Fruit fly (Drosophila melanogaster): ENCODE measurements around the gene pros.

pros gene

dm6 chr3R:11312292-11312691 lies 16.0 kb upstream of the pros start:
- no peak for TF ChIP-seq br (GFP tag; optimal IDR thresholded peaks at IDR 0.05)
- TF ChIP-seq Hr78 (GFP tag; optimal IDR thresholded peaks at IDR 0.05) = no peak
- TF ChIP-seq dsf (GFP tag; optimal IDR thresholded peaks at IDR 0.05; ENCODE audit: borderline replicate concordance) = no peak
- TF ChIP-seq fru (GFP tag; optimal IDR thresholded peaks at IDR 0.05) = no peak
- TF ChIP-seq CG32264 (GFP tag; optimal IDR thresholded peaks at IDR 0.05) = no peak
- no peak for TF ChIP-seq Dfd (GFP tag; optimal IDR thresholded peaks at IDR 0.05)
- no peak for TF ChIP-seq foxo (GFP tag; optimal IDR thresholded peaks at IDR 0.05)

- TF ChIP-seq br (GFP tag; optimal IDR thresholded peaks at IDR 0.05) = no peak
- no peak for TF ChIP-seq psq (GFP tag; optimal IDR thresholded peaks at IDR 0.05)
Observed at dm6 chr3R:11316667-11317066, 11.6 kb upstream of the pros start.

dm6 chr3R:11330713-11331112 lies 2.4 kb downstream of the pros start:
- no peak for TF ChIP-seq fru (GFP tag; optimal IDR thresholded peaks at IDR 0.05)
- peak; percentile 1 for TF ChIP-seq Dfd (GFP tag; optimal IDR thresholded peaks at IDR 0.05)

- no peak for TF ChIP-seq jim (GFP tag; optimal IDR thresholded peaks at IDR 0.05)
- peak; percentile 43 for TF ChIP-seq Dfd (GFP tag; optimal IDR thresholded peaks at IDR 0.05)
Observed at dm6 chr3R:11334272-11334874, 6.1 kb downstream of the pros start.

dm6 chr3R:11335794-11336193 lies 7.5 kb downstream of the pros start:
- TF ChIP-seq rgr (GFP tag; optimal IDR thresholded peaks at IDR 0.05) = no peak
- TF ChIP-seq fru (GFP tag; optimal IDR thresholded peaks at IDR 0.05) = no peak
- TF ChIP-seq jim (GFP tag; optimal IDR thresholded peaks at IDR 0.05) = no peak
- no peak for TF ChIP-seq pan (optimal IDR thresholded peaks at IDR 0.05)
- no peak for TF ChIP-seq sv (GFP tag; optimal IDR thresholded peaks at IDR 0.05)

dm6 chr3R:11337109-11337508 lies 8.8 kb downstream of the pros start:
- no peak for TF ChIP-seq CrebA (GFP tag; optimal IDR thresholded peaks at IDR 0.05; ENCODE audit: borderline replicate concordance)
- no peak for TF ChIP-seq Hr78 (GFP tag; optimal IDR thresholded peaks at IDR 0.05)
- TF ChIP-seq lola (GFP tag; optimal IDR thresholded peaks at IDR 0.05) = no peak
- no peak for TF ChIP-seq Dfd (GFP tag; optimal IDR thresholded peaks at IDR 0.05)
- TF ChIP-seq sage (GFP tag; optimal IDR thresholded peaks at IDR 0.05) = no peak
- TF ChIP-seq Dif (GFP tag; optimal IDR thresholded peaks at IDR 0.05; ENCODE audit: partially characterized antibody) = no peak
- TF ChIP-seq psq (GFP tag; optimal IDR thresholded peaks at IDR 0.05) = no peak
- TF ChIP-seq Hnf4 (GFP tag; optimal IDR thresholded peaks at IDR 0.05) = no peak
- no peak for TF ChIP-seq br (GFP tag; optimal IDR thresholded peaks at IDR 0.05)
- TF ChIP-seq dmrt93B (GFP tag; optimal IDR thresholded peaks at IDR 0.05) = no peak
- TF ChIP-seq Sp1 (GFP tag; optimal IDR thresholded peaks at IDR 0.05) = no peak
- TF ChIP-seq fru (GFP tag; optimal IDR thresholded peaks at IDR 0.05) = no peak
- no peak for TF ChIP-seq dl (GFP tag; optimal IDR thresholded peaks at IDR 0.05; ENCODE audit: insufficient read depth in 1 of 2, partially characterized antibody in 2 of 2)
- no peak for TF ChIP-seq pan (optimal IDR thresholded peaks at IDR 0.05)
- no peak for TF ChIP-seq h (GFP tag; optimal IDR thresholded peaks at IDR 0.05)
- no peak for TF ChIP-seq woc (GFP tag; optimal IDR thresholded peaks at IDR 0.05)
- no peak for TF ChIP-seq brk (GFP tag; optimal IDR thresholded peaks at IDR 0.05)
- TF ChIP-seq N (GFP tag; optimal IDR thresholded peaks at IDR 0.05) = no peak
- TF ChIP-seq Abd-B (GFP tag; optimal IDR thresholded peaks at IDR 0.05) = no peak

- TF ChIP-seq sv (GFP tag; optimal IDR thresholded peaks at IDR 0.05) = no peak
- no peak for TF ChIP-seq br (GFP tag; optimal IDR thresholded peaks at IDR 0.05)
- no peak for TF ChIP-seq dl (GFP tag; optimal IDR thresholded peaks at IDR 0.05; ENCODE audit: insufficient read depth in 1 of 2, partially characterized antibody in 2 of 2)
- no peak for TF ChIP-seq sage (GFP tag; optimal IDR thresholded peaks at IDR 0.05)
- no peak for TF ChIP-seq Rel (GFP tag; optimal IDR thresholded peaks at IDR 0.05)
- no peak for TF ChIP-seq Rel (tag; optimal IDR thresholded peaks at IDR 0.05)
- TF ChIP-seq rgr (GFP tag; optimal IDR thresholded peaks at IDR 0.05) = peak; percentile 20
- no peak for TF ChIP-seq tai (GFP tag; optimal IDR thresholded peaks at IDR 0.05)
- TF ChIP-seq CrebA (GFP tag; optimal IDR thresholded peaks at IDR 0.05; ENCODE audit: borderline replicate concordance) = no peak
- TF ChIP-seq OdsH (GFP tag; optimal IDR thresholded peaks at IDR 0.05) = no peak
- peak; percentile 25 for TF ChIP-seq dmrt93B (GFP tag; optimal IDR thresholded peaks at IDR 0.05)
- no peak for TF ChIP-seq Vsx2 (GFP tag; optimal IDR thresholded peaks at IDR 0.05; ENCODE audit: partially characterized antibody)
- TF ChIP-seq lola (GFP tag; optimal IDR thresholded peaks at IDR 0.05) = no peak
- TF ChIP-seq jim (GFP tag; optimal IDR thresholded peaks at IDR 0.05) = no peak
Observed at dm6 chr3R:11338287-11338686, 10.0 kb downstream of the pros start.
